Worm (Caenorhabditis elegans) whole organism, young adult: ENCODE measurements around the gene npa-1.

Experiments used
- B0261.1 ChIP-seq: sonication (generic microtip); optimal IDR thresholded peaks from 2 replicates; lab custom pipeline; 2016; ENCODE audit warnings: mild to moderate bottlenecking, missing genetic modification characterization, moderate library complexity, missing compliant biosample characterization
- F10E7.11 ChIP-seq: sonication (generic microtip); optimal IDR thresholded peaks from 2 replicates; lab custom pipeline; 2017; ENCODE audit warnings: mild to moderate bottlenecking, missing genetic modification characterization, moderate library complexity, missing compliant biosample characterization
- F22D6.2 ChIP-seq: sonication (generic microtip); optimal IDR thresholded peaks from 2 replicates; lab custom pipeline; 2016; ENCODE audit warnings: mild to moderate bottlenecking, missing genetic modification characterization, missing compliant biosample characterization
- F23B12.7 ChIP-seq: sonication (generic microtip); optimal IDR thresholded peaks from 2 replicates; lab custom pipeline; 2017; ENCODE audit warnings: missing genetic modification characterization, mild to moderate bottlenecking, missing compliant biosample characterization, antibody characterized with exemption, moderate library complexity; ENCODE audit not compliant: insufficient read depth
- F37B4.10 ChIP-seq: fragments of 200-800 bp; sonication (Bioruptor generic); IDR thresholded peaks from 2 replicates; pipeline ENCODE4 v1.3.6; 2022; ENCODE audit warnings: missing genetic modification characterization, missing compliant biosample characterization
- F39B2.1 ChIP-seq: fragments of 200-800 bp; sonication (Bioruptor generic); IDR thresholded peaks from 2 replicates; pipeline ENCODE4 v1.3.6; 2022; ENCODE audit warnings: missing genetic modification reagents, missing genetic modification characterization, missing compliant biosample characterization
- F49E8.2 ChIP-seq: sonication (generic microtip); optimal IDR thresholded peaks from 3 replicates; lab custom pipeline; 2017; ENCODE audit warnings: missing genetic modification characterization, mild to moderate bottlenecking, missing compliant biosample characterization, antibody characterized with exemption, moderate library complexity; ENCODE audit not compliant: insufficient read depth
- F52B5.7 ChIP-seq: sonication (generic microtip); optimal IDR thresholded peaks from 2 replicates; lab custom pipeline; 2016; ENCODE audit warnings: mild to moderate bottlenecking, missing genetic modification characterization, missing compliant biosample characterization
- K11D2.4 ChIP-seq: fragments of 200-800 bp; sonication (Bioruptor generic); IDR thresholded peaks from 2 replicates; pipeline ENCODE4 v1.3.6; 2022; ENCODE audit warnings: missing genetic modification reagents, missing genetic modification characterization, missing compliant biosample characterization
- ZK185.1 ChIP-seq: sonication (generic microtip); optimal IDR thresholded peaks from 2 replicates; lab custom pipeline; 2016; ENCODE audit warnings: mild to moderate bottlenecking, missing genetic modification characterization, missing compliant biosample characterization; ENCODE audit not compliant: poor library complexity, severe bottlenecking
- ama-1 ChIP-seq, 3 experiments: fragments of 150-350 bp in 1 of 3; sonication (generic microtip) in 2 of 3; optimal IDR thresholded peaks; 2 replicates each; lab custom pipeline; 2014 to 2018; ENCODE audit warnings: missing biosample characterization in 2 of 3, missing genetic modification characterization in 2 of 3, missing genetic modification reagents in 2 of 3
- attf-5 ChIP-seq: fragments of 200-800 bp; sonication (Bioruptor generic); optimal IDR thresholded peaks from 2 replicates; lab custom pipeline; 2018; ENCODE audit warnings: mild to moderate bottlenecking, missing genetic modification characterization, missing compliant biosample characterization
- attf-6 ChIP-seq: fragments of 200-800 bp; sonication (Bioruptor generic); IDR thresholded peaks from 2 replicates; pipeline ENCODE4 v1.3.6; 2022; ENCODE audit warnings: missing genetic modification reagents, missing genetic modification characterization, missing compliant biosample characterization
- ceh-100 ChIP-seq: fragments of 200-800 bp; sonication (Bioruptor generic); IDR thresholded peaks from 2 replicates; pipeline ENCODE4 v1.3.6; 2022; ENCODE audit warnings: missing genetic modification reagents, missing genetic modification characterization, missing compliant biosample characterization
- chd-7 ChIP-seq: sonication (generic microtip); optimal IDR thresholded peaks from 2 replicates; lab custom pipeline; 2016; ENCODE audit warnings: mild to moderate bottlenecking, missing genetic modification characterization, moderate library complexity, missing compliant biosample characterization
- die-1 ChIP-seq: sonication (generic microtip); optimal IDR thresholded peaks from 2 replicates; lab custom pipeline; 2016; ENCODE audit warnings: missing genotype, mild to moderate bottlenecking, missing genetic modification characterization, missing compliant biosample characterization
- ets-4 ChIP-seq: fragments of 200-800 bp; sonication (Bioruptor generic); optimal IDR thresholded peaks from 2 replicates; lab custom pipeline; 2018; ENCODE audit warnings: mild to moderate bottlenecking, missing genetic modification characterization, missing compliant biosample characterization
- lsy-27 ChIP-seq: sonication (generic microtip); optimal IDR thresholded peaks from 2 replicates; lab custom pipeline; 2017; ENCODE audit warnings: missing genetic modification characterization, mild to moderate bottlenecking, missing compliant biosample characterization, antibody characterized with exemption, missing genotype, borderline replicate concordance; ENCODE audit not compliant: insufficient read depth
- mes-4 ChIP-seq: sonication (generic microtip); optimal IDR thresholded peaks from 2 replicates; lab custom pipeline; 2016; ENCODE audit warnings: missing genotype, missing genetic modification characterization, missing compliant biosample characterization
- nhr-80 ChIP-seq: sonication (generic microtip); optimal IDR thresholded peaks from 2 replicates; lab custom pipeline; 2016; ENCODE audit warnings: missing genetic modification characterization, missing compliant biosample characterization
- nhr-90 ChIP-seq: sonication (generic microtip); optimal IDR thresholded peaks from 2 replicates; lab custom pipeline; 2016; ENCODE audit warnings: missing genotype, mild to moderate bottlenecking, missing genetic modification characterization, missing compliant biosample characterization
- pha-4 ChIP-seq: fragments of 150-350 bp; sonication (generic microtip); optimal IDR thresholded peaks from 2 replicates; lab custom pipeline; 2014; ENCODE audit warnings: missing biosample characterization, missing genetic modification reagents, missing genetic modification characterization
- sdz-38 ChIP-seq: sonication (generic microtip); optimal IDR thresholded peaks from 2 replicates; lab custom pipeline; 2016; ENCODE audit warnings: missing genotype, missing genetic modification characterization, missing compliant biosample characterization
- tlf-1 ChIP-seq: fragments of 200-800 bp; sonication (Bioruptor generic); optimal IDR thresholded peaks from 2 replicates; lab custom pipeline; 2018; ENCODE audit warnings: mild to moderate bottlenecking, missing genetic modification characterization, missing compliant biosample characterization
- ztf-25 ChIP-seq: fragments of 200-800 bp; sonication (Bioruptor generic); IDR thresholded peaks from 2 replicates; pipeline ENCODE4 v1.3.6; 2022; ENCODE audit warnings: missing genetic modification reagents, missing genetic modification characterization, missing compliant biosample characterization
- ztf-28 ChIP-seq: fragments of 200-800 bp; sonication (Bioruptor generic); IDR thresholded peaks from 2 replicates; pipeline ENCODE4 v1.3.6; 2022; ENCODE audit warnings: missing genetic modification reagents, missing genetic modification characterization, missing compliant biosample characterization
- ztf-6 ChIP-seq: fragments of 200-800 bp; sonication (Bioruptor generic); IDR thresholded peaks from 2 replicates; pipeline ENCODE4 v1.3.6; 2022; ENCODE audit warnings: missing genetic modification reagents, missing genetic modification characterization, missing compliant biosample characterization

npa-1 gene

ce11 chrV:7123979-7124378 lies 48.4 kb downstream of the npa-1 start:
- no peak for TF ChIP-seq F37B4.10 (GFP tag; lab: Robert Waterston, UW)

ce11 chrV:7129460-7129859 lies 53.9 kb downstream of the npa-1 start, which contains the start of gene T01C4.8:
T01C4.8 (minus strand) TSS chrV:7129560.
- TF ChIP-seq lsy-27 (tag; lab: Kevin White, UChicago) (no peak), F22D6.2 (tag; lab: Kevin White, UChicago) (no peak), ama-1 (optimal IDR thresholded peaks at IDR 0.05; lab: Kevin White, UChicago) (no peak), ama-1 (GFP tag; optimal IDR thresholded peaks at IDR 0.05; lab: Kevin White, UChicago) (no peak), F49E8.2 (tag; lab: Kevin White, UChicago) (no peak), chd-7 (no peak), nhr-90 (no peak), tlf-1 (GFP tag; lab: Kevin White, UChicago) (no peak), ztf-6 (GFP tag; lab: Robert Waterston, UW) (no peak), F52B5.7 (no peak), K11D2.4 (GFP tag; lab: Robert Waterston, UW) (no peak), sdz-38 (tag; lab: Kevin White, UChicago) (no peak), ztf-28 (no peak), mes-4 (tag; lab: Kevin White, UChicago) (no peak), F39B2.1 (GFP tag; lab: Robert Waterston, UW) (no peak), ZK185.1 (tag; lab: Kevin White, UChicago) (no peak), ets-4 (GFP tag; lab: Kevin White, UChicago) (no peak)

- TF ChIP-seq F23B12.7 (tag; lab: Kevin White, UChicago) = no peak
- TF ChIP-seq pha-4 (tag; lab: Kevin White, UChicago) = no peak
- no peak for TF ChIP-seq attf-5
- TF ChIP-seq die-1 = no peak
- no peak for TF ChIP-seq ets-4 (GFP tag; lab: Kevin White, UChicago)
- TF ChIP-seq F39B2.1 (GFP tag; lab: Robert Waterston, UW) = no peak
- TF ChIP-seq B0261.1 (tag; lab: Kevin White, UChicago) = no peak
- no peak for TF ChIP-seq F10E7.11 (tag; lab: Kevin White, UChicago)
- no peak for TF ChIP-seq nhr-80 (tag; lab: Kevin White, UChicago)
- no peak for TF ChIP-seq ceh-100 (GFP tag; lab: Robert Waterston, UW)
- TF ChIP-seq tlf-1 (GFP tag; lab: Kevin White, UChicago) = no peak
- TF ChIP-seq attf-6 (GFP tag; lab: Robert Waterston, UW) = no peak
- no peak for TF ChIP-seq ztf-25
- TF ChIP-seq, all 124 proteins: peak for 0
These were observed 55.4 kb downstream of the npa-1 start, which contains the start of gene srx-36 for ce11 chrV:7130974-7131373. srx-36 (minus strand) TSS chrV:7131074.
